Worm (Caenorhabditis elegans): ENCODE results near the gene R07A4.3.

Gene R07A4.3

ce11 chrX:10787203-10787602 lies 33.7 kb downstream of the R07A4.3 start, which contains the start of gene ttr-14:
TSS of gene ttr-14 (plus strand) at chrX:10787503.
- TF ChIP-seq nhr-80 (tag; optimal IDR thresholded peaks at IDR 0.05) (no peak), hsf-1 (GFP tag; IDR thresholded peaks at IDR 0.05) (no peak), sdz-38 (tag; optimal IDR thresholded peaks at IDR 0.05) (no peak), attf-6 (GFP tag; IDR thresholded peaks at IDR 0.05) (no peak), ekl-4 (GFP tag; IDR thresholded peaks at IDR 0.05) (no peak), athp-1 (tag; optimal IDR thresholded peaks at IDR 0.05) (no peak), F23B12.7 (tag; optimal IDR thresholded peaks at IDR 0.05; ENCODE audit: insufficient read depth) (no peak), tbp1 (GFP tag; optimal IDR thresholded peaks at IDR 0.05) (no peak), let-607 (tag; optimal IDR thresholded peaks at IDR 0.05) (no peak), ztf-26 (tag; optimal IDR thresholded peaks at IDR 0.05) (no peak), Y53F4B.3 (GFP tag; IDR thresholded peaks at IDR 0.05) (no peak), nfya-1 (tag; optimal IDR thresholded peaks at IDR 0.05; ENCODE audit: borderline replicate concordance, insufficient read depth) (no peak), unc-130 (GFP tag; optimal IDR thresholded peaks at IDR 0.05) (no peak), zfh-2 (GFP tag; conservative IDR thresholded peaks at IDR 0.05) (no peak)

- TF ChIP-seq F23B12.7 (tag; optimal IDR thresholded peaks at IDR 0.05; ENCODE audit: insufficient read depth), result no peak
- no peak for TF ChIP-seq nhr-80 (tag; optimal IDR thresholded peaks at IDR 0.05)
- no peak for TF ChIP-seq Y53G8AR.9 (GFP tag; conservative IDR thresholded peaks at IDR 0.05)
- no peak for TF ChIP-seq B0336.3 (GFP tag; IDR thresholded peaks at IDR 0.05)
- no peak for TF ChIP-seq somi-1 (GFP tag; optimal IDR thresholded peaks at IDR 0.05)
- TF ChIP-seq F52B5.7 (tag; optimal IDR thresholded peaks at IDR 0.05), result no peak
- TF ChIP-seq hlh-12 (tag; optimal IDR thresholded peaks at IDR 0.05), result no peak
- TF ChIP-seq C06A6.2 (GFP tag; conservative IDR thresholded peaks at IDR 0.05), result no peak
- TF ChIP-seq snpc-3.4 (tag; optimal IDR thresholded peaks at IDR 0.05), result no peak
- no peak for TF ChIP-seq nhr-27 (tag; optimal IDR thresholded peaks at IDR 0.05)
- no peak for TF ChIP-seq efl-1 (GFP tag; optimal IDR thresholded peaks at IDR 0.05)
Observed at ce11 chrX:10792435-10792834, 38.9 kb downstream of the R07A4.3 start, which contains the start of gene vap-2. TSS of gene vap-2 (minus strand) at chrX:10792535.

ce11 chrX:10794647-10795046 lies 41.1 kb downstream of the R07A4.3 start, which contains the start of gene T05A10.6:
TSS of gene T05A10.6 (minus strand) at chrX:10794747.
- TF ChIP-seq die-1 (tag; optimal IDR thresholded peaks at IDR 0.05) (no peak), tbx-9 (tag; optimal IDR thresholded peaks at IDR 0.05; ENCODE audit: borderline replicate concordance) (no peak), ceh-40 (GFP tag; IDR thresholded peaks at IDR 0.05) (no peak), bed-1 (GFP tag; IDR thresholded peaks at IDR 0.05) (no peak), ccch-3 (GFP tag; optimal IDR thresholded peaks at IDR 0.05) (no peak), chd-7 (tag; optimal IDR thresholded peaks at IDR 0.05) (no peak), athp-1 (tag; optimal IDR thresholded peaks at IDR 0.05) (no peak), Y53F4B.3 (GFP tag; IDR thresholded peaks at IDR 0.05) (no peak)

ce11 chrX:10804441-10804840 lies 50.9 kb downstream of the R07A4.3 start, which contains the start of gene F31B12.4:
TSS of gene F31B12.4 (plus strand) at chrX:10804741.
- TF ChIP-seq him-1 (tag; optimal IDR thresholded peaks at IDR 0.05) (no peak), unc-130 (GFP tag; optimal IDR thresholded peaks at IDR 0.05) (no peak), atf-7 (tag; optimal IDR thresholded peaks at IDR 0.05) (no peak), mxl-1 (tag; optimal IDR thresholded peaks at IDR 0.05) (no peak), F10E7.11 (tag; optimal IDR thresholded peaks at IDR 0.05) (no peak), egrh-3 (GFP tag; IDR thresholded peaks at IDR 0.05) (no peak)
